Worm (Caenorhabditis elegans) whole organism, late embryonic: ENCODE results near the gene str-173.

Source experiments
- C08G9.2 ChIP-seq: sonication (generic microtip); optimal IDR thresholded peaks from 2 replicates; lab custom pipeline; 2016; ENCODE audit warnings: mild to moderate bottlenecking, missing genetic modification characterization, moderate library complexity, missing compliant biosample characterization
- F13H6.1 ChIP-seq: sonication (generic microtip); optimal IDR thresholded peaks from 2 replicates; lab custom pipeline; 2016; ENCODE audit warnings: missing genetic modification characterization, missing compliant biosample characterization
- K02D7.2 ChIP-seq: sonication (generic microtip); optimal IDR thresholded peaks from 2 replicates; lab custom pipeline; 2017; ENCODE audit warnings: mild to moderate bottlenecking, missing genetic modification characterization, missing compliant biosample characterization
- K09A11.1 ChIP-seq: sonication (generic microtip); optimal IDR thresholded peaks from 2 replicates; lab custom pipeline; 2017; ENCODE audit warnings: antibody characterized with exemption, mild to moderate bottlenecking, missing genetic modification characterization, missing compliant biosample characterization; ENCODE audit not compliant: insufficient read depth
- T23F11.4 ChIP-seq: fragments of 200-800 bp; sonication (Bioruptor generic); optimal IDR thresholded peaks from 2 replicates; lab custom pipeline; 2018; ENCODE audit warnings: mild to moderate bottlenecking, missing genetic modification characterization, missing compliant biosample characterization
- Y22D7AL.16 ChIP-seq: sonication (generic microtip); optimal IDR thresholded peaks from 2 replicates; lab custom pipeline; 2016; ENCODE audit warnings: missing genetic modification characterization, missing compliant biosample characterization
- ama-1 ChIP-seq: fragments of 150-350 bp; optimal IDR thresholded peaks from 2 replicates; lab custom pipeline; 2014
- ceh-18 ChIP-seq: sonication (generic microtip); optimal IDR thresholded peaks from 2 replicates; lab custom pipeline; 2016; ENCODE audit warnings: missing genetic modification characterization, missing compliant biosample characterization
- ceh-22 ChIP-seq: sonication (generic microtip); optimal IDR thresholded peaks from 2 replicates; lab custom pipeline; 2017; ENCODE audit warnings: missing biosample characterization, missing genetic modification characterization
- ceh-30 ChIP-seq: fragments of 150-350 bp; optimal IDR thresholded peaks from 2 replicates; lab custom pipeline; 2014; ENCODE audit warnings: missing biosample characterization, missing genetic modification characterization
- ceh-31 ChIP-seq: sonication (generic microtip); optimal IDR thresholded peaks from 2 replicates; lab custom pipeline; 2016; ENCODE audit warnings: missing genetic modification characterization, missing compliant biosample characterization
- ceh-34 ChIP-seq: sonication (generic microtip); optimal IDR thresholded peaks from 2 replicates; lab custom pipeline; 2016; ENCODE audit warnings: mild to moderate bottlenecking, missing genetic modification characterization, missing compliant biosample characterization
- dmd-4 ChIP-seq: sonication (generic microtip); optimal IDR thresholded peaks from 2 replicates; lab custom pipeline; 2016; ENCODE audit warnings: borderline replicate concordance, missing genetic modification characterization, missing compliant biosample characterization
- dve-1 ChIP-seq: sonication (generic microtip); optimal IDR thresholded peaks from 2 replicates; lab custom pipeline; 2017; ENCODE audit warnings: antibody characterized with exemption, mild to moderate bottlenecking, missing genetic modification characterization, missing compliant biosample characterization
- elt-4 ChIP-seq: sonication (generic microtip); optimal IDR thresholded peaks from 2 replicates; lab custom pipeline; 2016; ENCODE audit warnings: missing genetic modification characterization, missing compliant biosample characterization
- eyg-1 ChIP-seq: sonication (generic microtip); optimal IDR thresholded peaks from 2 replicates; lab custom pipeline; 2016; ENCODE audit warnings: missing genotype, missing genetic modification characterization, missing compliant biosample characterization
- fax-1 ChIP-seq: sonication (generic microtip); optimal IDR thresholded peaks from 2 replicates; lab custom pipeline; 2016; ENCODE audit warnings: missing genotype, missing genetic modification characterization, missing compliant biosample characterization
- fkh-10 ChIP-seq: fragments of 150-350 bp; optimal IDR thresholded peaks from 2 replicates; lab custom pipeline; 2014; ENCODE audit warnings: missing biosample characterization, missing genetic modification reagents, missing genetic modification characterization
- fkh-6 ChIP-seq: sonication (generic microtip); optimal IDR thresholded peaks from 2 replicates; lab custom pipeline; 2016; ENCODE audit warnings: missing genetic modification characterization, missing compliant biosample characterization
- gmeb-2 ChIP-seq: sonication (generic microtip); optimal IDR thresholded peaks from 2 replicates; lab custom pipeline; 2016; ENCODE audit warnings: missing genetic modification characterization, inconsistent platforms, missing compliant biosample characterization
- hlh-13 ChIP-seq: fragments of 200-800 bp; sonication (Bioruptor generic); optimal IDR thresholded peaks from 2 replicates; lab custom pipeline; 2018; ENCODE audit warnings: mild to moderate bottlenecking, missing genetic modification characterization, missing compliant biosample characterization
- hlh-15 ChIP-seq: sonication (generic microtip); optimal IDR thresholded peaks from 2 replicates; lab custom pipeline; 2016; ENCODE audit warnings: missing genetic modification characterization, missing compliant biosample characterization
- hlh-6 ChIP-seq: sonication (generic microtip); optimal IDR thresholded peaks from 2 replicates; lab custom pipeline; 2016; ENCODE audit warnings: missing genotype, missing genetic modification characterization, missing compliant biosample characterization
- hlh-8 ChIP-seq: sonication (generic microtip); optimal IDR thresholded peaks from 2 replicates; lab custom pipeline; 2016; ENCODE audit warnings: missing genotype, missing genetic modification characterization, missing compliant biosample characterization
- mec-3 ChIP-seq: sonication (generic microtip); optimal IDR thresholded peaks from 2 replicates; lab custom pipeline; 2016; ENCODE audit warnings: borderline replicate concordance, missing genetic modification characterization, missing compliant biosample characterization
- nhr-232 ChIP-seq: sonication (generic microtip); optimal IDR thresholded peaks from 2 replicates; lab custom pipeline; 2016; ENCODE audit warnings: missing genetic modification characterization, missing compliant biosample characterization
- npax-4 ChIP-seq: sonication (generic microtip); optimal IDR thresholded peaks from 2 replicates; lab custom pipeline; 2016; ENCODE audit warnings: missing genetic modification characterization, missing compliant biosample characterization
- pag-3 ChIP-seq: sonication (generic microtip); optimal IDR thresholded peaks from 2 replicates; lab custom pipeline; 2016; ENCODE audit warnings: missing compliant biosample characterization, missing genetic modification characterization, borderline replicate concordance
- pax-1 ChIP-seq: fragments of 150-350 bp; optimal IDR thresholded peaks from 2 replicates; lab custom pipeline; 2014; ENCODE audit warnings: missing biosample characterization, missing genetic modification characterization
- pha-4 ChIP-seq: fragments of 150-350 bp; optimal IDR thresholded peaks from 2 replicates; lab custom pipeline; 2018; ENCODE audit warnings: missing biosample characterization, missing genetic modification reagents, missing genetic modification characterization
- ref-2 ChIP-seq: sonication (generic microtip); optimal IDR thresholded peaks from 2 replicates; lab custom pipeline; 2016; ENCODE audit warnings: missing genetic modification characterization, missing compliant biosample characterization
- sdc-2 ChIP-seq: sonication (generic microtip); optimal IDR thresholded peaks from 2 replicates; lab custom pipeline; 2016; ENCODE audit warnings: missing genotype, missing genetic modification characterization, missing compliant biosample characterization
- sox-4 ChIP-seq: sonication (generic microtip); optimal IDR thresholded peaks from 2 replicates; lab custom pipeline; 2017; ENCODE audit warnings: mild to moderate bottlenecking, missing genetic modification characterization, inconsistent platforms, missing compliant biosample characterization
- tbx-2 ChIP-seq: sonication (generic microtip); optimal IDR thresholded peaks from 2 replicates; lab custom pipeline; 2016; ENCODE audit warnings: missing genetic modification characterization, missing compliant biosample characterization
- tbx-7 ChIP-seq: sonication (generic microtip); optimal IDR thresholded peaks from 2 replicates; lab custom pipeline; 2016; ENCODE audit warnings: missing genotype, missing genetic modification characterization, missing compliant biosample characterization
- ttx-3 ChIP-seq: sonication (generic microtip); optimal IDR thresholded peaks from 2 replicates; lab custom pipeline; 2016; ENCODE audit warnings: missing genetic modification reagents, missing genetic modification characterization, missing compliant biosample characterization
- unc-42 ChIP-seq: sonication (generic microtip); optimal IDR thresholded peaks from 2 replicates; lab custom pipeline; 2016; ENCODE audit warnings: missing genotype, missing genetic modification characterization, missing compliant biosample characterization
- zip-5 ChIP-seq: sonication (generic microtip); optimal IDR thresholded peaks from 2 replicates; lab custom pipeline; 2016; ENCODE audit warnings: missing genetic modification characterization, missing compliant biosample characterization
- ztf-16 ChIP-seq: sonication (generic microtip); optimal IDR thresholded peaks from 2 replicates; lab custom pipeline; 2017; ENCODE audit warnings: missing genetic modification characterization, missing compliant biosample characterization

The str-173 gene

DNA sequence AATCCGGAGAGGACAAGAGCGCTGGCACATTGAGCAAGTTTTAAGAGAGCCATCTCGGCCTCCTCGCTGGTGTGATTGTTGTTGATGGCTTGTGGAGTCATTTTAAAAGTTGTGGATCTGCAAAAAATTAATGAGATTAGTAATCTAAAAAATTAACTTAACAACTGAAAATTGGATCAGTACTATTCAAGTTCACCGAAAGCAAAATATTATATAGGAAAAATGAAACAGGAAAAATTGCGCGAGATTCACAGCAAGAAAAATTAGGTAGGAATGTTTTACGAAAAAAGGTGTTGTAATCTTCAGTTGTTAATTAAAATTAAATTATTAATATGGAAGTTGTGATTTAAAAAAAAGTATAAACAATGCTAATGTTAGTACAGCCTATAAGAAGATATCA is 25.7 kb downstream of the str-173 start, which contains the start of gene T08B6.1:
TSS of gene T08B6.1 (minus strand) at position 101 of the 400 bp plus-strand sequence.
- no peak for TF ChIP-seq fax-1
- TF ChIP-seq hlh-8 (tag; lab: Kevin White, UChicago): no peak
- no peak for TF ChIP-seq ref-2 (tag; lab: Kevin White, UChicago)
- no peak for TF ChIP-seq pag-3
- TF ChIP-seq ama-1: no peak
- no peak for TF ChIP-seq ttx-3
- TF ChIP-seq C08G9.2 (tag; lab: Kevin White, UChicago): no peak
- no peak for TF ChIP-seq hlh-13 (GFP tag; lab: Kevin White, UChicago)
- no peak for TF ChIP-seq sox-4 (tag; lab: Kevin White, UChicago)
- TF ChIP-seq tbx-7: no peak
- no peak for TF ChIP-seq npax-4 (tag; lab: Kevin White, UChicago)
- no peak for TF ChIP-seq ceh-18 (tag; lab: Kevin White, UChicago)
- no peak for TF ChIP-seq ztf-16 (tag; lab: Kevin White, UChicago)

DNA sequence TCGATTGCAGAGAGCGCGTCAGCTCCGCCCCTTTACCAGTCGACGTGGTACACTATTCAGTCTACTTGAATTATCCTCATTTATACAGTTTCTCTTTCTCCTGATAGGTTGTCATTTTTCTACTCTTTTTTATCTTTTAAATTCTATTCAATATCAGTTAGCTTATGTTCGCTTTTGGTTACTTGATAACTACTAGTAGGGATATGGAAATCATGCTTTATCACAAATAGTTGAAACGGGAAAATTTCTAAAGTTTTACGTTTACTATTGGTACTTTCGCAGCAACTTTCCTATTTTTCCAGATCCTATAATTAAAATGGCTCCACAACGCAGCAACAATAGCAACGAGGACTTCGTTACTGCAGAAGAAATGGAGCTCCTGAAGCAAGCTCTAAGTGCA is 28.0 kb downstream of the str-173 start, which contains the start of gene sgnh-1:
TSS of gene sgnh-1 (plus strand) at position 301 of the 400 bp plus-strand sequence.
- TF ChIP-seq unc-42 (tag; lab: Kevin White, UChicago) (no peak), tbx-2 (tag; lab: Kevin White, UChicago) (no peak), pha-4 (no peak), mec-3 (tag; lab: Kevin White, UChicago) (no peak)

ce11 chrIV:4890543-4890942 is 29.0 kb downstream of the str-173 start, which contains the start of gene T08B6.9:
Gene T08B6.9, plus strand, starts transcription at chrIV:4890843.
- TF ChIP-seq Y22D7AL.16 (tag; lab: Kevin White, UChicago) (no peak), nhr-232 (tag; lab: Kevin White, UChicago) (no peak), unc-42 (tag; lab: Kevin White, UChicago) (no peak), T23F11.4 (GFP tag; lab: Kevin White, UChicago) (no peak), zip-5 (tag; lab: Kevin White, UChicago) (no peak), hlh-6 (tag; lab: Kevin White, UChicago) (no peak), fkh-10 (GFP tag; lab: Kevin White, UChicago) (no peak), ceh-30 (tag; lab: Kevin White, UChicago) (no peak), gmeb-2 (tag; lab: Kevin White, UChicago) (no peak), sdc-2 (tag; lab: Kevin White, UChicago) (no peak), elt-4 (no peak), ceh-22 (tag; lab: Kevin White, UChicago) (no peak), pha-4 (no peak), ceh-34 (tag; lab: Kevin White, UChicago) (no peak), eyg-1 (no peak), fax-1 (no peak)

- TF ChIP-seq zip-5 (tag; lab: Kevin White, UChicago): no peak
- no peak for TF ChIP-seq dmd-4 (tag; lab: Kevin White, UChicago)
- TF ChIP-seq fkh-6 (tag; lab: Kevin White, UChicago): no peak
- TF ChIP-seq, all 69 proteins: peak for 0
Observed at ce11 chrIV:4903961-4904360, 42.4 kb downstream of the str-173 start, which contains the start of gene str-161. Gene str-161, minus strand, starts transcription at chrIV:4904061.

DNA sequence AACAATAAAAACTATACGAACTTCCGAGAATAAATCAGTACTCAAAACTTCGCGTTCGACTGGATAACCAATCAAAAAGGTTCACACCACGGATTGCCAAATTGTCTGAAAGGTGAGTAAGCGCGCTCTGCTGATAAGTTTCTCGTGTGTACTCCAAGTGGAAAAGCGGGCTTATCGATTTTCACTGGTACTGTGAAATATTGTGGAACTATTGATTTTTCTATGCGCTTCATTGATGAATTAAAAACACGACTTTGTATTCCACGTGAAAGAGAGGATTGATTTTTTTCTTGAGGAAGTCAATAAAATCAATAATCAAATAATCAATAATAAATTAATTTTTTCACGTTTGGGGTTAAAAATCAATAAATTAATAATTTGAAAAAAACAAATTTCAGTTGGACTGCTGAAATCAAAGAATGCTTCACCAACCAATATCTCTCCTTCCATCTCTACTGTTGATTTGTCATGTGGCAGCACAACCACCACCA is 44.1 kb downstream of the str-173 start, which contains the start of gene T08B6.4:
TSS of gene T08B6.4 (plus strand) at position 51 of the 491 bp plus-strand sequence.
- no peak for TF ChIP-seq pax-1
- TF ChIP-seq ref-2 (tag; lab: Kevin White, UChicago): no peak
- no peak for TF ChIP-seq hlh-15
- no peak for TF ChIP-seq ceh-31 (tag; lab: Kevin White, UChicago)
- TF ChIP-seq ceh-34 (tag; lab: Kevin White, UChicago): no peak
- TF ChIP-seq hlh-8 (tag; lab: Kevin White, UChicago): no peak
- TF ChIP-seq K09A11.1 (tag; lab: Kevin White, UChicago): no peak
- no peak for TF ChIP-seq dve-1 (tag; lab: Kevin White, UChicago)
- TF ChIP-seq K02D7.2: no peak
- TF ChIP-seq F13H6.1 (tag; lab: Kevin White, UChicago): no peak
